Worm (Caenorhabditis elegans) whole organism, young adult: ENCODE data around the gene srg-58.

Experiments
- B0019.2 ChIP-seq: fragments of 200-800 bp; sonication (Bioruptor generic); conservative IDR thresholded peaks from 2 replicates; pipeline ENCODE4 v1.3.6; 2022; ENCODE audit warnings: missing genetic modification reagents, missing genetic modification characterization, missing compliant biosample characterization
- B0336.3 ChIP-seq: fragments of 200-800 bp; sonication (Bioruptor generic); IDR thresholded peaks from 2 replicates; pipeline ENCODE4 v1.3.6; 2022; ENCODE audit warnings: missing genetic modification characterization, missing compliant biosample characterization
- F22D6.2 ChIP-seq: sonication (generic microtip); optimal IDR thresholded peaks from 2 replicates; lab custom pipeline; 2016; ENCODE audit warnings: mild to moderate bottlenecking, missing genetic modification characterization, missing compliant biosample characterization
- F33H1.4 ChIP-seq: fragments of 200-800 bp; sonication (Bioruptor generic); IDR thresholded peaks from 2 replicates; pipeline ENCODE4 v1.3.6; 2022; ENCODE audit warnings: missing genetic modification reagents, missing genetic modification characterization, missing compliant biosample characterization
- F52B5.7 ChIP-seq: sonication (generic microtip); optimal IDR thresholded peaks from 2 replicates; lab custom pipeline; 2016; ENCODE audit warnings: mild to moderate bottlenecking, missing genetic modification characterization, missing compliant biosample characterization
- F57C9.4 ChIP-seq: sonication (generic microtip); optimal IDR thresholded peaks from 2 replicates; lab custom pipeline; 2017; ENCODE audit warnings: mild to moderate bottlenecking, missing genetic modification characterization, missing compliant biosample characterization
- K11D2.4 ChIP-seq: fragments of 200-800 bp; sonication (Bioruptor generic); IDR thresholded peaks from 2 replicates; pipeline ENCODE4 v1.3.6; 2022; ENCODE audit warnings: missing genetic modification reagents, missing genetic modification characterization, missing compliant biosample characterization
- K12H6.12 ChIP-seq: fragments of 200-800 bp; sonication (Bioruptor generic); optimal IDR thresholded peaks from 2 replicates; lab custom pipeline; 2018; ENCODE audit warnings: mild to moderate bottlenecking, missing genetic modification characterization, missing compliant biosample characterization
- Y53F4B.3 ChIP-seq: fragments of 200-800 bp; sonication (Bioruptor generic); IDR thresholded peaks from 2 replicates; pipeline ENCODE4 v1.3.6; 2022; ENCODE audit warnings: missing genetic modification reagents, missing genetic modification characterization, missing compliant biosample characterization
- Y53G8AR.9 ChIP-seq: fragments of 200-800 bp; sonication (Bioruptor generic); conservative IDR thresholded peaks from 2 replicates; pipeline ENCODE4 v1.3.6; 2022; ENCODE audit warnings: missing genetic modification reagents, missing genetic modification characterization, missing compliant biosample characterization
- Y67H2A.10 ChIP-seq: fragments of 200-800 bp; sonication (Bioruptor generic); conservative IDR thresholded peaks from 2 replicates; pipeline ENCODE4 v1.3.6; 2022; ENCODE audit warnings: missing genetic modification reagents, missing genetic modification characterization, missing compliant biosample characterization
- Y79H2A.3 ChIP-seq: fragments of 200-800 bp; sonication (Bioruptor generic); conservative IDR thresholded peaks from 2 replicates; pipeline ENCODE4 v1.3.6; 2022; ENCODE audit warnings: missing genetic modification reagents, missing genetic modification characterization, missing compliant biosample characterization
- aptf-3 ChIP-seq: fragments of 200-800 bp; sonication (Bioruptor generic); IDR thresholded peaks from 2 replicates; pipeline ENCODE4 v1.3.6; 2022; ENCODE audit warnings: missing genetic modification characterization, missing compliant biosample characterization
- atf-7 ChIP-seq: sonication (generic microtip); optimal IDR thresholded peaks from 2 replicates; lab custom pipeline; 2017; ENCODE audit warnings: mild to moderate bottlenecking, missing genetic modification characterization, missing compliant biosample characterization
- attf-5 ChIP-seq: fragments of 200-800 bp; sonication (Bioruptor generic); optimal IDR thresholded peaks from 2 replicates; lab custom pipeline; 2018; ENCODE audit warnings: mild to moderate bottlenecking, missing genetic modification characterization, missing compliant biosample characterization
- bed-2 ChIP-seq: fragments of 200-800 bp; sonication (Bioruptor generic); IDR thresholded peaks from 2 replicates; pipeline ENCODE4 v1.3.6; 2022; ENCODE audit warnings: missing genetic modification reagents, missing genetic modification characterization, missing compliant biosample characterization
- ccch-3 ChIP-seq: fragments of 200-800 bp; sonication (Bioruptor generic); optimal IDR thresholded peaks from 2 replicates; lab custom pipeline; 2018; ENCODE audit warnings: mild to moderate bottlenecking, missing genetic modification characterization, missing compliant biosample characterization
- ceh-40 ChIP-seq: fragments of 200-800 bp; sonication (Bioruptor generic); IDR thresholded peaks from 2 replicates; pipeline ENCODE4 v1.3.6; 2022; ENCODE audit warnings: missing genetic modification characterization, missing compliant biosample characterization
- ceh-58 ChIP-seq: fragments of 200-800 bp; sonication (Bioruptor generic); IDR thresholded peaks from 2 replicates; pipeline ENCODE4 v1.3.6; 2022; ENCODE audit warnings: missing genetic modification characterization, missing compliant biosample characterization
- dpl-1 ChIP-seq: fragments of 150-350 bp; optimal IDR thresholded peaks from 2 replicates; lab custom pipeline; 2014; ENCODE audit warnings: missing biosample characterization, missing genetic modification reagents, missing genetic modification characterization
- egl-44 ChIP-seq: fragments of 200-800 bp; sonication (Bioruptor generic); IDR thresholded peaks from 2 replicates; pipeline ENCODE4 v1.3.6; 2022; ENCODE audit warnings: missing genetic modification reagents, missing genetic modification characterization, missing compliant biosample characterization
- egrh-3 ChIP-seq: fragments of 200-800 bp; sonication (Bioruptor generic); IDR thresholded peaks from 2 replicates; pipeline ENCODE4 v1.3.6; 2022; ENCODE audit warnings: missing genetic modification reagents, missing genetic modification characterization, missing compliant biosample characterization
- hmg-1.2 ChIP-seq: fragments of 200-800 bp; sonication (Bioruptor generic); IDR thresholded peaks from 2 replicates; pipeline ENCODE4 v1.3.6; 2022; ENCODE audit warnings: missing genetic modification reagents, missing genetic modification characterization, missing compliant biosample characterization
- let-526 ChIP-seq: fragments of 200-800 bp; sonication (Bioruptor generic); IDR thresholded peaks from 2 replicates; pipeline ENCODE4 v1.3.6; 2022; ENCODE audit warnings: missing genetic modification reagents, missing genetic modification characterization, missing compliant biosample characterization
- lin-26 ChIP-seq: fragments of 200-800 bp; sonication (Bioruptor generic); IDR thresholded peaks from 2 replicates; pipeline ENCODE4 v1.3.6; 2022; ENCODE audit warnings: missing genetic modification reagents, missing genetic modification characterization, missing compliant biosample characterization
- lir-1 ChIP-seq: fragments of 200-800 bp; sonication (Bioruptor generic); conservative IDR thresholded peaks from 2 replicates; pipeline ENCODE4 v1.3.6; 2022; ENCODE audit warnings: missing genetic modification reagents, missing genetic modification characterization, missing compliant biosample characterization
- lsl-1 ChIP-seq: fragments of 200-800 bp; sonication (Bioruptor generic); optimal IDR thresholded peaks from 2 replicates; lab custom pipeline; 2018; ENCODE audit warnings: mild to moderate bottlenecking, missing genetic modification characterization, moderate library complexity, missing compliant biosample characterization
- lsy-27 ChIP-seq: sonication (generic microtip); optimal IDR thresholded peaks from 2 replicates; lab custom pipeline; 2017; ENCODE audit warnings: missing genetic modification characterization, mild to moderate bottlenecking, missing compliant biosample characterization, antibody characterized with exemption, missing genotype, borderline replicate concordance; ENCODE audit not compliant: insufficient read depth
- madf-6 ChIP-seq: fragments of 200-800 bp; sonication (Bioruptor generic); IDR thresholded peaks from 2 replicates; pipeline ENCODE4 v1.3.6; 2022; ENCODE audit warnings: missing genetic modification reagents, missing genetic modification characterization, missing compliant biosample characterization
- mxl-1 ChIP-seq: sonication (generic microtip); optimal IDR thresholded peaks from 2 replicates; lab custom pipeline; 2016; ENCODE audit warnings: missing genetic modification characterization, missing compliant biosample characterization
- nhr-120 ChIP-seq: fragments of 200-800 bp; sonication (Bioruptor generic); IDR thresholded peaks from 2 replicates; pipeline ENCODE4 v1.3.6; 2022; ENCODE audit warnings: missing genetic modification characterization, missing compliant biosample characterization
- nhr-90 ChIP-seq: sonication (generic microtip); optimal IDR thresholded peaks from 2 replicates; lab custom pipeline; 2016; ENCODE audit warnings: missing genotype, mild to moderate bottlenecking, missing genetic modification characterization, missing compliant biosample characterization
- pha-4 ChIP-seq: fragments of 150-350 bp; sonication (generic microtip); optimal IDR thresholded peaks from 2 replicates; lab custom pipeline; 2014; ENCODE audit warnings: missing biosample characterization, missing genetic modification reagents, missing genetic modification characterization
- sdz-38 ChIP-seq: sonication (generic microtip); optimal IDR thresholded peaks from 2 replicates; lab custom pipeline; 2016; ENCODE audit warnings: missing genotype, missing genetic modification characterization, missing compliant biosample characterization
- sea-2 ChIP-seq: fragments of 200-800 bp; sonication (Bioruptor generic); IDR thresholded peaks from 2 replicates; pipeline ENCODE4 v1.3.6; 2022; ENCODE audit warnings: missing genetic modification characterization, missing compliant biosample characterization
- snpc-1.1 ChIP-seq: sonication (generic microtip); optimal IDR thresholded peaks from 2 replicates; lab custom pipeline; 2017; ENCODE audit warnings: missing genetic modification characterization, mild to moderate bottlenecking, missing compliant biosample characterization, antibody characterized with exemption, moderate library complexity, missing genotype, missing genetic modification reagents; ENCODE audit not compliant: insufficient read depth
- snpc-3.4 ChIP-seq: sonication (generic microtip); optimal IDR thresholded peaks from 2 replicates; lab custom pipeline; 2017; ENCODE audit warnings: missing genetic modification characterization, mild to moderate bottlenecking, missing compliant biosample characterization, antibody characterized with exemption, moderate library complexity, missing genotype, missing genetic modification reagents
- snpc-4 ChIP-seq, 5 experiments: fragments of 150-350 bp in 1 of 5; sonication (generic microtip) in 4 of 5; optimal IDR thresholded peaks; 2 replicates each; lab custom pipeline; 2014 to 2018; ENCODE audit warnings: missing genetic modification characterization in 5 of 5, missing biosample characterization in 3 of 5, antibody characterized with exemption in 2 of 5, mild to moderate bottlenecking in 2 of 5, missing compliant biosample characterization in 2 of 5, missing genotype in 2 of 5, moderate library complexity in 2 of 5, missing genetic modification reagents in 1 of 5
- tbp1 ChIP-seq: fragments of 200-800 bp; sonication (Bioruptor generic); optimal IDR thresholded peaks from 2 replicates; lab custom pipeline; 2018; ENCODE audit warnings: mild to moderate bottlenecking, missing genetic modification characterization, missing compliant biosample characterization
- unc-62 ChIP-seq: fragments of 150-350 bp; optimal IDR thresholded peaks from 2 replicates; lab custom pipeline; 2014; ENCODE audit warnings: missing biosample characterization, missing genetic modification reagents, missing genetic modification characterization
- zim-3 ChIP-seq: sonication (generic microtip); optimal IDR thresholded peaks from 2 replicates; lab custom pipeline; 2017; ENCODE audit warnings: mild to moderate bottlenecking, missing genetic modification characterization, moderate library complexity, missing compliant biosample characterization
- ztf-22 ChIP-seq: fragments of 200-800 bp; sonication (Bioruptor generic); optimal IDR thresholded peaks from 2 replicates; lab custom pipeline; 2018; ENCODE audit warnings: mild to moderate bottlenecking, missing genetic modification characterization, moderate library complexity, missing compliant biosample characterization
- ztf-26 ChIP-seq: sonication (generic microtip); optimal IDR thresholded peaks from 2 replicates; lab custom pipeline; 2017; ENCODE audit warnings: missing genetic modification characterization, missing compliant biosample characterization
- ztf-3 ChIP-seq: fragments of 200-800 bp; sonication (Bioruptor generic); optimal IDR thresholded peaks from 2 replicates; lab custom pipeline; 2018; ENCODE audit warnings: mild to moderate bottlenecking, missing genetic modification characterization, missing compliant biosample characterization
- ztf-6 ChIP-seq: fragments of 200-800 bp; sonication (Bioruptor generic); IDR thresholded peaks from 2 replicates; pipeline ENCODE4 v1.3.6; 2022; ENCODE audit warnings: missing genetic modification reagents, missing genetic modification characterization, missing compliant biosample characterization

srg-58 gene

ce11 chrV:2740228-2740627 is 19.1 kb downstream of the srg-58 start, which contains the start of gene srg-61:
Gene srg-61 (minus strand): TSS chrV:2740328.
- no peak for TF ChIP-seq snpc-1.1 (tag; lab: Kevin White, UChicago)
- TF ChIP-seq atf-7, result no peak
- no peak for TF ChIP-seq Y53G8AR.9 (GFP tag; lab: Robert Waterston, UW)
- TF ChIP-seq Y53F4B.3 (GFP tag; lab: Robert Waterston, UW), result no peak
- TF ChIP-seq ztf-22 (GFP tag; lab: Kevin White, UChicago), result no peak
- no peak for TF ChIP-seq F33H1.4 (GFP tag; lab: Robert Waterston, UW)
- no peak for TF ChIP-seq ceh-40 (GFP tag; lab: Robert Waterston, UW)
- TF ChIP-seq egl-44 (GFP tag; lab: Robert Waterston, UW), result no peak
- no peak for TF ChIP-seq ztf-26 (tag; lab: Kevin White, UChicago)
- no peak for TF ChIP-seq tbp1
- no peak for TF ChIP-seq Y79H2A.3
- no peak for TF ChIP-seq F22D6.2 (tag; lab: Kevin White, UChicago)
- TF ChIP-seq bed-2, result no peak
- TF ChIP-seq Y67H2A.10 (GFP tag; lab: Robert Waterston, UW), result no peak
- TF ChIP-seq attf-5 (GFP tag; lab: Kevin White, UChicago), result no peak
- TF ChIP-seq lin-26, result no peak
- TF ChIP-seq lir-1, result no peak
- no peak for TF ChIP-seq pha-4 (tag; lab: Kevin White, UChicago)
- TF ChIP-seq K11D2.4 (GFP tag; lab: Robert Waterston, UW), result no peak
- TF ChIP-seq F52B5.7 (tag; lab: Kevin White, UChicago), result no peak

DNA sequence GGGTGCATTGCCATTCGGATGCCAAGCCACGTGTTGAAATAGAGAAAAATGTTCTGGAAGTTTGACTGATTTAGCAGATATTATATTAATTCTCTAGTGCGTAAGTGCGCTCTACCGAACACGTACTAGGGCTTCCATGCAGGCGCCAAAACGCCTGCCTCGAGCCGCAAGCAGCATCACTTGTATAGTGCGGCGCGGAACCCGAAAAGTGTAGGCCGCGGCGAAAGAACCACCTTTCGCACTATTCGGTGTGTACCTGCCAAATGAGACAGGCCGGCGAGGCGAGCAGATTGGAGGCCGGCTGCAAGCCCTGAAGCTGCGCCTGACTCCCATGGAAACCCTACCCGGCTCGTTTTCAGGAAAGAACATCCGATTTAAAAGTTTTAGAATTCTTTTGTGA is 19.7 kb downstream of the srg-58 start:
- no peak for TF ChIP-seq lsy-27 (tag; lab: Kevin White, UChicago)
- TF ChIP-seq egrh-3, result peak; percentile 37; the same call in 1 of the 2 replicates
- peak; percentile 56; the same call in 1 of the 2 replicates for TF ChIP-seq lin-26
- no peak for TF ChIP-seq K12H6.12
- TF ChIP-seq sea-2 (GFP tag; lab: Robert Waterston, UW), result no peak
- TF ChIP-seq snpc-3.4, result peak; percentile 24
- peak; percentile 82 for TF ChIP-seq snpc-1.1 (tag; lab: Kevin White, UChicago)
- TF ChIP-seq snpc-4 (GFP tag; optimal IDR thresholded peaks at IDR 0.05; lab: Kevin White, UChicago), result peak; percentile 80
- peak in 3 of 4 experiments; percentile 83 to 93 (median 92) for TF ChIP-seq snpc-4 (tag; optimal IDR thresholded peaks at IDR 0.05; lab: Kevin White, UChicago)
- no peak for TF ChIP-seq ccch-3 (GFP tag; lab: Kevin White, UChicago)
- TF ChIP-seq lsl-1 (GFP tag; lab: Kevin White, UChicago), result peak; percentile 6

DNA sequence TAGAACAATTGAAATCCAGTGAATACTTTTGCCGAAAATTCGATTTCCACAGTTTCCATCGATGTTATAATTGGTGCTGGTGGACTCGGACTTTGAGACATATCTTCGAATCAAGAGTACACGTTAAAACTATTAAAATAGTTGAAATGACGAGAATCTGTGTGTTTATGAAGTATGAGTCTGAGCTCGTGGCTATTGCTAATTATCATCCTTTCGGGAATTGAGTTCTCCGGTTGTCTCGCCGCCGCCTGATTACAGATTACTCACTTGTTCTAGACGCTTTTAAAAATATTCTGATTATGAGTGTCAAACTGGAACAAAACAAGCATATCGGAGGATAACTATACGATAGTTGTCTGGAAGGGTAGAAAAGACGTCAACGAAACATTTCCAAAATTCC is 21.2 kb downstream of the srg-58 start, which contains the start of gene srg-56:
Gene srg-56 (minus strand): TSS at position 101 of the 400 bp plus-strand sequence.
- TF ChIP-seq zim-3 (no peak), ztf-3 (GFP tag; lab: Kevin White, UChicago) (no peak), ztf-6 (GFP tag; lab: Robert Waterston, UW) (no peak), sdz-38 (tag; lab: Kevin White, UChicago) (no peak), madf-6 (GFP tag; lab: Robert Waterston, UW) (no peak), hmg-1.2 (no peak)

ce11 chrV:2734360-2734759 is 25.0 kb downstream of the srg-58 start, which contains the start of gene srg-57:
Gene srg-57 (minus strand): TSS chrV:2734460.
- TF ChIP-seq B0019.2 (no peak), dpl-1 (GFP tag; lab: Kevin White, UChicago) (no peak), F57C9.4 (tag; lab: Kevin White, UChicago) (no peak), lir-1 (no peak), ztf-26 (tag; lab: Kevin White, UChicago) (no peak), ceh-58 (no peak), unc-62 (GFP tag; lab: Kevin White, UChicago) (no peak), aptf-3 (GFP tag; lab: Robert Waterston, UW) (no peak), nhr-120 (GFP tag; lab: Robert Waterston, UW) (no peak), tbp1 (no peak), mxl-1 (tag; lab: Kevin White, UChicago) (no peak), nhr-90 (tag; lab: Kevin White, UChicago) (no peak), let-526 (GFP tag; lab: Robert Waterston, UW) (no peak), lsl-1 (GFP tag; lab: Kevin White, UChicago) (no peak), B0336.3 (GFP tag; lab: Robert Waterston, UW) (no peak)
